Worm (Caenorhabditis elegans) whole organism, L2 larva: ENCODE measurements around the gene mbf-1.
A peak's percentile ranks its signal among the peaks of the same experiment; 100 is the strongest.

ENCODE experiments used
- C34F6.9 ChIP-seq: fragments of 150-350 bp; optimal IDR thresholded peaks from 2 replicates; lab custom pipeline; 2014; ENCODE audit warnings: missing biosample characterization, missing genetic modification characterization
- F13H6.1 ChIP-seq: sonication (generic microtip); optimal IDR thresholded peaks from 2 replicates; lab custom pipeline; 2016; ENCODE audit warnings: missing genetic modification characterization, missing compliant biosample characterization
- R02D3.7 ChIP-seq: fragments of 150-350 bp; optimal IDR thresholded peaks from 2 replicates; lab custom pipeline; 2014; ENCODE audit warnings: missing biosample characterization, missing genetic modification characterization
- Y55F3AM.14 ChIP-seq: fragments of 200-800 bp; sonication (Bioruptor generic); optimal IDR thresholded peaks from 2 replicates; lab custom pipeline; 2018; ENCODE audit warnings: mild to moderate bottlenecking, missing genetic modification characterization, missing compliant biosample characterization
- ZK546.5 ChIP-seq: sonication (generic microtip); optimal IDR thresholded peaks from 2 replicates; lab custom pipeline; 2017; ENCODE audit warnings: missing biosample characterization, missing genetic modification characterization
- alr-1 ChIP-seq: fragments of 150-350 bp; optimal IDR thresholded peaks from 2 replicates; lab custom pipeline; 2014; ENCODE audit warnings: missing biosample characterization, missing genetic modification characterization
- aly-2 ChIP-seq: fragments of 150-350 bp; optimal IDR thresholded peaks from 2 replicates; lab custom pipeline; 2014; ENCODE audit warnings: missing biosample characterization, missing genetic modification characterization
- ama-1 ChIP-seq: fragments of 150-350 bp; optimal IDR thresholded peaks from 2 replicates; lab custom pipeline; 2018; ENCODE audit warnings: inconsistent platforms
- blmp-1 ChIP-seq: sonication (generic microtip); optimal IDR thresholded peaks from 2 replicates; lab custom pipeline; 2017; ENCODE audit warnings: missing genetic modification characterization, mild to moderate bottlenecking, missing compliant biosample characterization, antibody characterized with exemption, moderate library complexity; ENCODE audit not compliant: insufficient read depth
- ceh-16 ChIP-seq: fragments of 150-350 bp; optimal IDR thresholded peaks from 2 replicates; lab custom pipeline; 2014; ENCODE audit warnings: missing biosample characterization, missing genetic modification characterization
- ceh-82 ChIP-seq: fragments of 150-350 bp; optimal IDR thresholded peaks from 2 replicates; lab custom pipeline; 2014; ENCODE audit warnings: missing biosample characterization, missing genetic modification characterization
- crh-2 ChIP-seq: sonication (generic microtip); optimal IDR thresholded peaks from 2 replicates; lab custom pipeline; 2017; ENCODE audit warnings: missing biosample characterization, missing genetic modification characterization
- dmd-4 ChIP-seq: sonication (generic microtip); optimal IDR thresholded peaks from 2 replicates; lab custom pipeline; 2017; ENCODE audit warnings: missing biosample characterization, missing genetic modification characterization
- egl-27 ChIP-seq: sonication (generic microtip); optimal IDR thresholded peaks from 3 replicates; lab custom pipeline; 2017; ENCODE audit warnings: missing biosample characterization, missing genetic modification reagents, missing genetic modification characterization
- elt-1 ChIP-seq: fragments of 150-350 bp; optimal IDR thresholded peaks from 2 replicates; lab custom pipeline; 2014; ENCODE audit warnings: missing biosample characterization, missing genetic modification characterization
- elt-3 ChIP-seq: sonication (generic microtip); optimal IDR thresholded peaks from 2 replicates; lab custom pipeline; 2017; ENCODE audit warnings: missing biosample characterization, missing genetic modification characterization
- fos-1 ChIP-seq: fragments of 150-350 bp; optimal IDR thresholded peaks from 2 replicates; lab custom pipeline; 2014; ENCODE audit warnings: missing biosample characterization, missing genetic modification characterization
- gmeb-1 ChIP-seq: fragments of 150-350 bp; optimal IDR thresholded peaks from 2 replicates; lab custom pipeline; 2014; ENCODE audit warnings: missing biosample characterization, missing genetic modification characterization
- lin-11 ChIP-seq: fragments of 150-350 bp; sonication (generic microtip); optimal IDR thresholded peaks from 2 replicates; lab custom pipeline; 2014; ENCODE audit warnings: missing biosample characterization, missing genetic modification characterization, inconsistent platforms, mixed read lengths
- lin-13 ChIP-seq: fragments of 150-350 bp; optimal IDR thresholded peaks from 2 replicates; lab custom pipeline; 2014; ENCODE audit warnings: missing biosample characterization, missing genetic modification reagents, missing genetic modification characterization
- lin-39 ChIP-seq: fragments of 150-350 bp; optimal IDR thresholded peaks from 2 replicates; lab custom pipeline; 2014; ENCODE audit warnings: missing biosample characterization, missing genetic modification reagents, missing genetic modification characterization
- lsy-2 ChIP-seq, 2 experiments: fragments of 150-350 bp in 1 of 2; sonication (generic microtip) in 1 of 2; optimal IDR thresholded peaks; 2 replicates each; lab custom pipeline; 2014 to 2017; ENCODE audit warnings: missing biosample characterization in 2 of 2, missing genetic modification characterization in 2 of 2
- mab-5 ChIP-seq: fragments of 150-350 bp; optimal IDR thresholded peaks from 2 replicates; lab custom pipeline; 2014; ENCODE audit warnings: missing biosample characterization, missing genetic modification characterization
- mbf-1 ChIP-seq: sonication (generic microtip); optimal IDR thresholded peaks from 2 replicates; lab custom pipeline; 2017; ENCODE audit warnings: missing biosample characterization, missing genetic modification characterization
- mdl-1 ChIP-seq, 2 experiments: fragments of 150-350 bp in 1 of 2; sonication (generic microtip) in 1 of 2; optimal IDR thresholded peaks; 2 replicates each; lab custom pipeline; 2017; ENCODE audit warnings: missing biosample characterization in 2 of 2, missing genetic modification characterization in 2 of 2
- nhr-10 ChIP-seq: sonication (generic microtip); optimal IDR thresholded peaks from 2 replicates; lab custom pipeline; 2017; ENCODE audit warnings: missing biosample characterization, missing genetic modification characterization
- nhr-11 ChIP-seq: fragments of 150-350 bp; optimal IDR thresholded peaks from 2 replicates; lab custom pipeline; 2014; ENCODE audit warnings: missing biosample characterization, missing genetic modification characterization
- nhr-12 ChIP-seq: fragments of 150-350 bp; optimal IDR thresholded peaks from 2 replicates; lab custom pipeline; 2014; ENCODE audit warnings: missing biosample characterization, missing genetic modification characterization
- nhr-129 ChIP-seq: fragments of 150-350 bp; optimal IDR thresholded peaks from 2 replicates; lab custom pipeline; 2014; ENCODE audit warnings: missing biosample characterization, missing genetic modification characterization
- nhr-21 ChIP-seq: fragments of 150-350 bp; optimal IDR thresholded peaks from 2 replicates; lab custom pipeline; 2014; ENCODE audit warnings: missing biosample characterization, missing genetic modification characterization
- nhr-23 ChIP-seq: fragments of 150-350 bp; optimal IDR thresholded peaks from 2 replicates; lab custom pipeline; 2014; ENCODE audit warnings: missing biosample characterization, missing genetic modification reagents, missing genetic modification characterization
- nhr-237 ChIP-seq: fragments of 150-350 bp; optimal IDR thresholded peaks from 2 replicates; lab custom pipeline; 2014; ENCODE audit warnings: missing biosample characterization, missing genetic modification characterization
- nhr-25 ChIP-seq: fragments of 150-350 bp; sonication (generic microtip); optimal IDR thresholded peaks from 3 replicates; lab custom pipeline; 2014; ENCODE audit warnings: missing biosample characterization, missing genetic modification characterization
- nhr-6 ChIP-seq: fragments of 150-350 bp; optimal IDR thresholded peaks from 2 replicates; lab custom pipeline; 2014; ENCODE audit warnings: missing biosample characterization, missing genetic modification characterization
- nhr-77 ChIP-seq: fragments of 150-350 bp; optimal IDR thresholded peaks from 2 replicates; lab custom pipeline; 2014; ENCODE audit warnings: missing biosample characterization, missing genetic modification characterization
- peb-1 ChIP-seq: fragments of 150-350 bp; optimal IDR thresholded peaks from 2 replicates; lab custom pipeline; 2014; ENCODE audit warnings: missing biosample characterization, missing genetic modification characterization
- sem-4 ChIP-seq: fragments of 150-350 bp; optimal IDR thresholded peaks from 2 replicates; lab custom pipeline; 2014; ENCODE audit warnings: missing biosample characterization, missing genetic modification reagents, missing genetic modification characterization
- skn-1 ChIP-seq: sonication (generic microtip); optimal IDR thresholded peaks from 2 replicates; lab custom pipeline; 2017; ENCODE audit warnings: missing biosample characterization, missing genetic modification characterization
- sma-3 ChIP-seq: sonication (generic microtip); optimal IDR thresholded peaks from 2 replicates; lab custom pipeline; 2016; ENCODE audit warnings: missing genetic modification reagents, missing genetic modification characterization, missing compliant biosample characterization
- sma-9 ChIP-seq, 2 experiments: fragments of 150-350 bp in 1 of 2; sonication (generic microtip) in 1 of 2; optimal IDR thresholded peaks; 2 replicates each; lab custom pipeline; 2014 to 2016; ENCODE audit warnings: missing genetic modification characterization in 2 of 2, mild to moderate bottlenecking in 1 of 2, missing biosample characterization in 1 of 2, missing compliant biosample characterization in 1 of 2, missing genetic modification reagents in 1 of 2, moderate library complexity in 1 of 2
- snpc-4 ChIP-seq: fragments of 150-350 bp; optimal IDR thresholded peaks from 2 replicates; lab custom pipeline; 2014; ENCODE audit warnings: missing biosample characterization, missing genetic modification characterization
- unc-39 ChIP-seq: fragments of 150-350 bp; optimal IDR thresholded peaks from 2 replicates; lab custom pipeline; 2014; ENCODE audit warnings: missing biosample characterization, missing genetic modification characterization
- unc-55 ChIP-seq: fragments of 150-350 bp; sonication (generic microtip); optimal IDR thresholded peaks from 3 replicates; lab custom pipeline; 2014; ENCODE audit warnings: missing biosample characterization, missing genetic modification reagents, missing genetic modification characterization
- unc-62 ChIP-seq: fragments of 150-350 bp; optimal IDR thresholded peaks from 2 replicates; lab custom pipeline; 2014; ENCODE audit warnings: missing biosample characterization, missing genetic modification reagents, missing genetic modification characterization
- zag-1 ChIP-seq: fragments of 150-350 bp; optimal IDR thresholded peaks from 2 replicates; lab custom pipeline; 2014; ENCODE audit warnings: missing biosample characterization, missing genetic modification characterization
- ztf-1 ChIP-seq: fragments of 200-800 bp; sonication (Bioruptor generic); conservative IDR thresholded peaks from 2 replicates; pipeline ENCODE4 v1.3.6; 2022; ENCODE audit warnings: missing genetic modification characterization, missing compliant biosample characterization
- ztf-11 ChIP-seq: sonication (generic microtip); optimal IDR thresholded peaks from 2 replicates; lab custom pipeline; 2017; ENCODE audit warnings: missing biosample characterization, missing genetic modification characterization
- ztf-4 ChIP-seq: fragments of 150-350 bp; optimal IDR thresholded peaks from 2 replicates; lab custom pipeline; 2014; ENCODE audit warnings: missing biosample characterization, missing genetic modification characterization

The mbf-1 gene

ce11 chrIV:11520960-11521359 is 40.8 kb upstream of the mbf-1 start, which contains the start of the genes M04B2.4 and gfl-1:
Gene M04B2.4 (minus strand): TSS chrIV:11521031.
Gene gfl-1 (plus strand): TSS chrIV:11521290.
- TF ChIP-seq C34F6.9 (tag; lab: Kevin White, UChicago): peak; percentile 74
- TF ChIP-seq gmeb-1 (tag; lab: Kevin White, UChicago): peak; percentile 59
- TF ChIP-seq sma-9 (GFP tag; optimal IDR thresholded peaks at IDR 0.05; lab: Kevin White, UChicago): peak; percentile 0
- TF ChIP-seq sma-9 (tag; optimal IDR thresholded peaks at IDR 0.05; lab: Kevin White, UChicago): no peak
- no peak for TF ChIP-seq ztf-11
- TF ChIP-seq zag-1 (tag; lab: Kevin White, UChicago): no peak
- TF ChIP-seq nhr-21 (tag; lab: Kevin White, UChicago): no peak
- TF ChIP-seq lsy-2 (tag; optimal IDR thresholded peaks at IDR 0.05; lab: Kevin White, UChicago): peak in 1 of 2 experiments; percentile 67
- no peak for TF ChIP-seq nhr-77 (tag; lab: Kevin White, UChicago)
- no peak for TF ChIP-seq Y55F3AM.14
- TF ChIP-seq unc-62 (GFP tag; lab: Kevin White, UChicago): no peak
- no peak for TF ChIP-seq mab-5 (tag; lab: Kevin White, UChicago)
- TF ChIP-seq mdl-1 (tag; optimal IDR thresholded peaks at IDR 0.05; lab: Kevin White, UChicago): no peak
- TF ChIP-seq F13H6.1 (tag; lab: Kevin White, UChicago): no peak
- TF ChIP-seq unc-39: no peak
- TF ChIP-seq elt-1 (tag; lab: Kevin White, UChicago): no peak
- TF ChIP-seq nhr-25 (tag; lab: Kevin White, UChicago): no peak
- TF ChIP-seq dmd-4: no peak
- no peak for TF ChIP-seq peb-1 (tag; lab: Kevin White, UChicago)
- TF ChIP-seq nhr-12 (tag; lab: Kevin White, UChicago): no peak
- no peak for TF ChIP-seq alr-1 (tag; lab: Kevin White, UChicago)
- TF ChIP-seq egl-27 (tag; lab: Kevin White, UChicago): no peak
- TF ChIP-seq unc-55 (GFP tag; lab: Kevin White, UChicago): peak; percentile 61
- no peak for TF ChIP-seq lin-39 (tag; lab: Kevin White, UChicago)
- no peak for TF ChIP-seq lin-11 (tag; lab: Kevin White, UChicago)
- peak; percentile 3 for TF ChIP-seq sma-3 (GFP tag; lab: Kevin White, UChicago)
- TF ChIP-seq snpc-4 (tag; lab: Kevin White, UChicago): no peak
- TF ChIP-seq ceh-16 (tag; lab: Kevin White, UChicago): no peak
- peak; percentile 50 for TF ChIP-seq crh-2 (tag; lab: Kevin White, UChicago)
- no peak for TF ChIP-seq sem-4 (tag; lab: Kevin White, UChicago)
- no peak for TF ChIP-seq nhr-6 (tag; lab: Kevin White, UChicago)
- TF ChIP-seq ZK546.5: no peak
- no peak for TF ChIP-seq skn-1 (tag; lab: Kevin White, UChicago)
- no peak for TF ChIP-seq aly-2 (tag; lab: Kevin White, UChicago)
- TF ChIP-seq elt-3 (tag; lab: Kevin White, UChicago): no peak
- TF ChIP-seq ama-1: no peak
- no peak for TF ChIP-seq nhr-237 (tag; lab: Kevin White, UChicago)
- TF ChIP-seq ztf-4 (tag; lab: Kevin White, UChicago): no peak
- TF ChIP-seq nhr-129 (tag; lab: Kevin White, UChicago): peak; percentile 6
- TF ChIP-seq mbf-1 (tag; lab: Kevin White, UChicago): no peak
- TF ChIP-seq nhr-11: no peak
- no peak for TF ChIP-seq blmp-1 (tag; lab: Kevin White, UChicago)
- no peak for TF ChIP-seq ztf-1 (GFP tag; lab: Robert Waterston, UW)
- peak; percentile 26 for TF ChIP-seq lin-13 (GFP tag; lab: Kevin White, UChicago)
- no peak for TF ChIP-seq nhr-23
- no peak for TF ChIP-seq nhr-10 (tag; lab: Kevin White, UChicago)
- TF ChIP-seq R02D3.7 (tag; lab: Kevin White, UChicago): peak; percentile 91
- no peak for TF ChIP-seq fos-1 (tag; lab: Kevin White, UChicago)
- TF ChIP-seq ceh-82 (tag; lab: Kevin White, UChicago): no peak
- TF ChIP-seq, all 48 proteins: peak for 10
